Fruit fly (Drosophila melanogaster): Measurements from ENCODE around the gene CG31808.

The CG31808 gene

DNA sequence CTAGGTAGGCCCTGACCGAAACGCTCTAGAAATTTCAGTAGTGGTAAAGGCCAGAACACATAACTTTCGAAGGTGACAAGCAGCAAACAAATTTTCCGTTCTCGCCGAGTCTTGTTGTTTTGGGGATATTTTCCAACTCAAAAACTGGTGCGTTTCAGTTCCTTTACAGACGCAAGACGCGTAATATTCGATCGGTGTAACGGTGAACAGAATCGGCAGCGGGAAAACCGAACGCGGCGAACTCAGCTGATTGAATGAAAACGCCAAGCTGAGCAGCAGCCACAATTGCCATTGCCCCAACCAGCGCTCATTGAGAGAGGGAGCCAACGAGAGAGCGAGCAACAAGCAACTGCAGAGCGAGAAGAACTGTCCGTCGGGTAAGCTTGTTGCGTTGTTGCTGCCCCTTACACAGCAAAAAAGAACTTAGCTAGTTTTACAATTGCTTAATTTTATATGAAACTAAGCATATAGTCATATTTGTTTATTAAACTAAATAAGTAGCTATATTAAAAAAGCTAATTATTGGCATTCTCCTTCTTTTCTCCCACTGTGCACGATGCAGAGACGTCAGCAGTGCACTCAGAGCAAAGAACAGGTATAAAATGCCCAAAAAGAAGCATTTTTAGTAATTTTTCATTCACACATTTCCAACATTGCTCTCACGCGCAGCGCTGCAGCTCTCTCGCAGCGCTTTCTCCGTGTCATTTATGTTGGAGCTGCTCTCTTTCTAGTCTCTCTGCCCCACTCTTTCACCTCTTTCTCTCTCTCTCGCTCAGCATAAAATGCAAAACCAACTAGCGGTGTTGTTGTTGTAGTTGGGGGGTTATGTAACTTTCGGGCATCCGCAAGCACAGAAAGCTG lies at the start of gene CG31808, which contains the start of gene Cyt-c-d:
Gene CG31808, minus strand, starts transcription at position 355 of the 861 bp plus-strand sequence.
Gene Cyt-c-d, plus strand, starts transcription at position 51 of the 861 bp plus-strand sequence.
- TF ChIP-seq CG11617 (GFP tag; optimal IDR thresholded peaks at IDR 0.05) (peak; percentile 83), toe (GFP tag; optimal IDR thresholded peaks at IDR 0.05) (peak; percentile 72), CG5204 (GFP tag; optimal IDR thresholded peaks at IDR 0.05) (peak; percentile 71), kay (GFP tag; ENCODE audit: borderline replicate concordance) (no peak), Mnt (GFP tag; optimal IDR thresholded peaks at IDR 0.05) (peak; percentile 43), pad (GFP tag; optimal IDR thresholded peaks at IDR 0.05) (peak; percentile 53), CG7101 (tag; optimal IDR thresholded peaks at IDR 0.05) (peak; percentile 89), CG7045 (GFP tag; optimal IDR thresholded peaks at IDR 0.05) (peak; percentile 85), bab1 (GFP tag; optimal IDR thresholded peaks at IDR 0.05) (peak; percentile 88), tj (GFP tag; optimal IDR thresholded peaks at IDR 0.05) (peak; percentile 83), CG12768 (GFP tag; optimal IDR thresholded peaks at IDR 0.05) (peak; percentile 69), cic (GFP tag; optimal IDR thresholded peaks at IDR 0.05) (peak; percentile 68), CG1620 (GFP tag; optimal IDR thresholded peaks at IDR 0.05) (peak; percentile 34), cnc (optimal IDR thresholded peaks at IDR 0.05) (no peak), CG14711 (tag; optimal IDR thresholded peaks at IDR 0.05) (peak; percentile 85), CG33017 (tag; optimal IDR thresholded peaks at IDR 0.05) (peak; percentile 88), Clk (GFP tag; optimal IDR thresholded peaks at IDR 0.05) (peak; percentile 49), ovo (GFP tag; optimal IDR thresholded peaks at IDR 0.05) (no peak), Hr96 (GFP tag; optimal IDR thresholded peaks at IDR 0.05) (peak; percentile 70), Crg-1 (GFP tag; optimal IDR thresholded peaks at IDR 0.05) (peak; percentile 49)

DNA sequence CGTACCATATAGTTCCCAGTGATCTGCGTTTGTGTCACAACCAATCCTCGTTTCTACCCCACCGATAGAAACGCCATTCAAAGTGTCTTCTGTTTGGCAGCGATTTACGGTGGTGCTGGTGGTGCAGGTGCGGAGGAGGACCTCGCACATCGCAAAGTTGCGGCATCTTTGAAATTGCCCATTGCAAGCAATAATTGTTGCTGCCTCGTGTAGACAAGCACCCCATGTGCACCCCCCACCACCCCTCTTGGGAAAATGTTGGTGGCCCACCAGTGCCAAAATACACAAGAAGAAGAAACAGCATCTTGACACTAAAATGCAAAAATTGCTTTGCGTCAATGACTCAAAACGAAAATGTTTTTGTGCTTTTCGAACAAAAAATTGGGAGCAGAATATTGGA lies 48.5 kb upstream of the CG31808 start:
- TF ChIP-seq CG7045 (GFP tag; optimal IDR thresholded peaks at IDR 0.05): no peak
- no peak for TF ChIP-seq CG11617 (GFP tag; optimal IDR thresholded peaks at IDR 0.05)
- TF ChIP-seq Mnt (GFP tag; optimal IDR thresholded peaks at IDR 0.05): no peak
- no peak for TF ChIP-seq CG1620 (GFP tag; optimal IDR thresholded peaks at IDR 0.05)
- TF ChIP-seq Crg-1 (GFP tag; optimal IDR thresholded peaks at IDR 0.05): no peak
- TF ChIP-seq Clk (GFP tag; optimal IDR thresholded peaks at IDR 0.05): no peak
- no peak for TF ChIP-seq tj (GFP tag; optimal IDR thresholded peaks at IDR 0.05)
- TF ChIP-seq bab1 (GFP tag; optimal IDR thresholded peaks at IDR 0.05): no peak
- no peak for TF ChIP-seq CG33017 (tag; optimal IDR thresholded peaks at IDR 0.05)
- no peak for TF ChIP-seq CG5204 (GFP tag; optimal IDR thresholded peaks at IDR 0.05)
- TF ChIP-seq cic (GFP tag; optimal IDR thresholded peaks at IDR 0.05): no peak
- no peak for TF ChIP-seq ovo (GFP tag; optimal IDR thresholded peaks at IDR 0.05)
- no peak for TF ChIP-seq CG12768 (GFP tag; optimal IDR thresholded peaks at IDR 0.05)
- no peak for TF ChIP-seq Hr96 (GFP tag; optimal IDR thresholded peaks at IDR 0.05)
- TF ChIP-seq CG14711 (tag; optimal IDR thresholded peaks at IDR 0.05): no peak
- TF ChIP-seq kay (GFP tag; ENCODE audit: borderline replicate concordance): no peak
- no peak for TF ChIP-seq CG7101 (tag; optimal IDR thresholded peaks at IDR 0.05)
- TF ChIP-seq toe (GFP tag; optimal IDR thresholded peaks at IDR 0.05): no peak
- TF ChIP-seq pad (GFP tag; optimal IDR thresholded peaks at IDR 0.05): no peak

DNA sequence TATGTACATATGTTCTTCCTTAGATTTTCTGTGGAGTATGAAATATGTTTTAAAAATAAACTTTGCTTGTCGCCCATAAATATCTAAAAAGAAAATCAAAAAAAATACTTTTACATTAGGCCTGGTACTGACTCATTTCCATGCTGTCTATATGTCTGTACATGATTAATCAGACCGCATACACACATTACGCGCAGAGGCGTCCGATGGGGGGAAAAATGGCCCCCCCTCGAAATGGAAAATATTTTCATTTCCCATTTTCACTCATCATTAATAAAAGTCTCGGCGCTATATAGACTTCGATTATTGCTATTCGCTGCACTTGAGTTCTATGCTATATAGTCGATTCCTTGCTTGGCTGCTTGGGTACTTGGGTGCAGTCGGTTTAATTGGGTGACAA lies 45.9 kb upstream of the CG31808 start:
- no peak for TF ChIP-seq kay (GFP tag; ENCODE audit: borderline replicate concordance)
- no peak for TF ChIP-seq Mnt (GFP tag; optimal IDR thresholded peaks at IDR 0.05)
- TF ChIP-seq CG7045 (GFP tag; optimal IDR thresholded peaks at IDR 0.05): no peak

DNA sequence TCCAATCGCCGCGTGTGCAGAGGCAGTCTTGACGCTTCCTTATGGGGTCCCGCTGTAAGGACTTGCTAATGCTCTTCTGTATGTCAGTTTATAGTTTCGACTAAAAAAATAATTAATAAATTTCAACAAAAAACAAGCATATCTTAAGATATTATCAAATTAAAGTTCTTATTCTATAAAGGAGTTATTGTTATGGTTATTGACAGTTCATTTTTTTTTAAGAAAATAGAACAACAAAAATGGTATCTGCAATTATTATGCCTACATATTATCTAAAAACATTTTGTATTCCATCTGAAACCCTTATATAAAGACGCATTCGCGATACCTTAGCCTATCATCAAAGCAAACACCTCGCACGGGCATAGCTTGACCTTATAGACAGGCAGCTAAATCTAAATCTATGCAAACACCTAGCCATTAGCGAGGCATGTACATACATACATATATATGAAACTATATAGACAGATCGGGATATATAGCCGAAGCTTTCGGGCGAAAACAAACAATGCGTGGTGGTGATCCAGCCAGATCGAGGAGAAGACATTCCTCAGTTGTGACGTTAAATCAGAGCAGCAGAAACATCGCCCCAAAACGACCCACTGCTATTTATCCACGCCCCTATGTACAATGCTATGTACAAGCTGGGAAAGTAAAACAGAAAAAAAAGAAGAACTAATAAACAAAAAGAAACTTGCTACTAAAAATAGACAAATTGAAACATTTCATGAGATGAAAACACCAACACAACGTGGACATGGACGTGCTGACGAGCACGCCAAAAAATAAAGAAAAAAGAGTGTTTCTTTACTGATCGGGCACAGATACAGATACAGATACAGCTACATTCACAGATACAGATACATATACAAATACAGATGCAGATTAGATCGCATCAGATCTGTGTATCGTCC lies 44.8 kb upstream of the CG31808 start, which contains the start of gene ppk17:
Gene ppk17, minus strand, starts transcription at position 51 of the 914 bp plus-strand sequence.
- TF ChIP-seq tj (GFP tag; optimal IDR thresholded peaks at IDR 0.05) (no peak), kay (GFP tag; ENCODE audit: borderline replicate concordance) (peak; percentile 32)

DNA sequence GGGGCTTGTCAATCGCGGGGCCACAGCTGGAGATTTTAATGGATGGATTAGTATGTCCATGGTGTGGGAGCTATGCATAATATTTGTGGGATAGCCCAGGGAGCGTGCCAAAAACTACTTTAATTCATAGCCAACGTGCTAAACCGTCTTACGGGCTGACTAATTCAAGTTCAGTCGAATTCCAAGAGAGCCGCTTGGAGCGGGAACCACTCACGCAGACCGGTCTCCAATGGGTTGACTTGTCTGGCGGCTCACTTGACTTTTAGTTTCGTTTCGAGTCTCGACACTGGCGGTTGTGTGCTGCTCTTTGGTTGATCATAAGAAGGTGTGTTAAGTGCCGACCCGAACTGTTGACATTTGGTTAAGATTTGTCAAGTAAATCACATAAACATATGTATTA lies 38.1 kb upstream of the CG31808 start, which contains the start of gene yellow-b:
Gene yellow-b, plus strand, starts transcription at position 263 of the 400 bp plus-strand sequence.
- TF ChIP-seq cnc (optimal IDR thresholded peaks at IDR 0.05) (no peak), Clk (GFP tag; optimal IDR thresholded peaks at IDR 0.05) (no peak), kay (GFP tag; ENCODE audit: borderline replicate concordance) (no peak), bab1 (GFP tag; optimal IDR thresholded peaks at IDR 0.05) (no peak), CG11617 (GFP tag; optimal IDR thresholded peaks at IDR 0.05) (no peak), Hr96 (GFP tag; optimal IDR thresholded peaks at IDR 0.05) (no peak), CG1620 (GFP tag; optimal IDR thresholded peaks at IDR 0.05) (no peak), CG5204 (GFP tag; optimal IDR thresholded peaks at IDR 0.05) (no peak), Crg-1 (GFP tag; optimal IDR thresholded peaks at IDR 0.05) (no peak), tj (GFP tag; optimal IDR thresholded peaks at IDR 0.05) (no peak), CG7045 (GFP tag; optimal IDR thresholded peaks at IDR 0.05) (no peak), toe (GFP tag; optimal IDR thresholded peaks at IDR 0.05) (no peak), CG12768 (GFP tag; optimal IDR thresholded peaks at IDR 0.05) (no peak)

DNA sequence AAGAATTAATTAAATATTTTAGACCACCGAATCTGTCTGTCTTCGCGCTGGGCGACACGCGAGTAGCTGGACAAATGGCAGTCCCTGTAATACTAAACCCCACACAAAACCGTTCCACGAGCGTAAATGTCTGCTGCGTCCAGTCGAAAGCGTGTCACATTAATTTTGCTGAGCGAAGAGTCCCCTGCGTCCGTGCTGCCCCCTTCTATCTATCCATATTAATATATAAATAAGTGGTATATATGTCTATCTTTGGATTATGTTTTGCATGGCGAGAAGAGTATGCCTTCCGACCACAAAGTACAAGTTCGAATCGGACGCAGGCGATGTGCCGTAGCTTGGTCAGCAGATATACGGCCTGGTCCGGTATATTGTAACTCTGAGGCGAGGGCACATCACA lies 36.3 kb upstream of the CG31808 start:
- TF ChIP-seq CG1620 (GFP tag; optimal IDR thresholded peaks at IDR 0.05) (no peak), tj (GFP tag; optimal IDR thresholded peaks at IDR 0.05) (peak; percentile 59)

Measured in whole organism, adult.